Worm (Caenorhabditis elegans) whole organism, mixed stage, embryonic: ENCODE measurements around the gene srh-247.

Source experiments
- elt-1 ChIP-seq: sonication (generic microtip); optimal IDR thresholded peaks from 2 replicates; lab custom pipeline; 2017; ENCODE audit warnings: missing genetic modification characterization, mild to moderate bottlenecking, missing compliant biosample characterization, antibody characterized with exemption, moderate library complexity, borderline replicate concordance; ENCODE audit not compliant: insufficient read depth
- lsy-2 ChIP-seq: fragments of 150-350 bp; optimal IDR thresholded peaks from 2 replicates; lab custom pipeline; 2014; ENCODE audit warnings: missing biosample characterization, missing genetic modification characterization
- nhr-12 ChIP-seq: fragments of 150-350 bp; optimal IDR thresholded peaks from 2 replicates; lab custom pipeline; 2014; ENCODE audit warnings: missing biosample characterization, missing genetic modification characterization
- pha-4 ChIP-seq: fragments of 150-350 bp; optimal IDR thresholded peaks from 2 replicates; lab custom pipeline; 2018; ENCODE audit warnings: missing biosample characterization, missing genetic modification reagents, missing genetic modification characterization

DNA sequence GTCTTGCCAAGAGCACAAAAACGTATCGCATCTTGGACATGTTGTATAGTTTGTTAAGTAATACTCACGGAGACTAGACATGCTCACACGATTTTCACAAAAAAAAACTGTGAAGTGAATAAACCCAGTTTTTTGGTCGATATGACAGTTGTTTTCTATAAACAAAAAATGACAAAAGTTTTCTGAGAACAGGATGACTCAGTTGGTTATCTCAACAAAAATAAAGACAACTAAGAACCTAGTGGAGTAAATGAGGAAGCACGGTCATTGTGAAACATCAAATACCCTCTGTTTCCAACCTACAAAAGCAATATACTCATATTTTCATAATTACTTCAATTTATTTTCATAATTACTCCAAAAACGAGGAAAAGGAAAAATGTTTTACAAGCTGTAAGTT is 11.6 kb upstream of the srh-247 start, which contains the start of gene srh-87:
- TF ChIP-seq lsy-2 (no peak), pha-4 (tag; lab: Kevin White, UChicago) (no peak), nhr-12 (tag; lab: Kevin White, UChicago) (no peak), elt-1 (no peak)
